Fruit fly (Drosophila melanogaster) S2 (cell line): ENCODE data around the gene CG7214.

Source experiments
- CG8478 ChIP-seq: fragments of >200 bp; optimal IDR thresholded peaks from 2 replicates; lab custom pipeline; 2018
- CTCF ChIP-seq, 2 experiments: fragments of >200 bp; optimal IDR thresholded peaks; 2 replicates each; lab custom pipeline; 2018

CG7214 gene

dm6 chr2L:7744739-7745138 lies at the start of gene CG7214:
CG7214 (minus strand) TSS chr2L:7744839.
- no peak for TF ChIP-seq CG8478 (lab: Kevin White, UChicago)
- no peak for TF ChIP-seq CTCF (optimal IDR thresholded peaks at IDR 0.05; lab: Kevin White, UChicago)

- no peak for TF ChIP-seq CG8478 (lab: Kevin White, UChicago)
- no peak for TF ChIP-seq CTCF (optimal IDR thresholded peaks at IDR 0.05; lab: Kevin White, UChicago)
These were observed 46.7 kb upstream of the CG7214 start for dm6 chr2L:7791356-7791738.

- TF ChIP-seq CTCF (optimal IDR thresholded peaks at IDR 0.05; lab: Kevin White, UChicago), result no peak
- TF ChIP-seq CG8478 (lab: Kevin White, UChicago), result no peak
These were observed 46.1 kb upstream of the CG7214 start, which contains the start of gene CG7149 for dm6 chr2L:7790448-7791355. CG7149 (minus strand) TSS chr2L:7790557.

dm6 chr2L:7790081-7790447 lies 45.4 kb upstream of the CG7214 start:
- TF ChIP-seq CTCF (optimal IDR thresholded peaks at IDR 0.05; lab: Kevin White, UChicago) (no peak), CG8478 (lab: Kevin White, UChicago) (no peak)

dm6 chr2L:7788952-7789466 lies 44.4 kb upstream of the CG7214 start:
- TF ChIP-seq CTCF (optimal IDR thresholded peaks at IDR 0.05; lab: Kevin White, UChicago) (no peak), CG8478 (lab: Kevin White, UChicago) (no peak)

dm6 chr2L:7782788-7783401 lies 38.3 kb upstream of the CG7214 start, which contains the start of gene Brd7-9:
Brd7-9 (plus strand) TSS chr2L:7782865.
- TF ChIP-seq CG8478 (lab: Kevin White, UChicago), result no peak

dm6 chr2L:7781165-7781564 lies 36.5 kb upstream of the CG7214 start, which contains the start of gene CG7164:
CG7164 (plus strand) TSS chr2L:7781465.
- TF ChIP-seq CTCF (optimal IDR thresholded peaks at IDR 0.05; lab: Kevin White, UChicago), result no peak
- no peak for TF ChIP-seq CG8478 (lab: Kevin White, UChicago)

dm6 chr2L:7779785-7780184 lies 35.1 kb upstream of the CG7214 start, which contains the start of gene Uro:
Uro (plus strand) TSS chr2L:7780085.
- TF ChIP-seq CG8478 (lab: Kevin White, UChicago) (no peak), CTCF (optimal IDR thresholded peaks at IDR 0.05; lab: Kevin White, UChicago) (no peak)

dm6 chr2L:7777979-7778692 lies 33.5 kb upstream of the CG7214 start, which contains the start of gene CG7179:
CG7179 (minus strand) TSS chr2L:7778029.
- no peak for TF ChIP-seq CTCF (optimal IDR thresholded peaks at IDR 0.05; lab: Kevin White, UChicago)
- no peak for TF ChIP-seq CG8478 (lab: Kevin White, UChicago)

- TF ChIP-seq CG8478 (lab: Kevin White, UChicago) (no peak), CTCF (optimal IDR thresholded peaks at IDR 0.05; lab: Kevin White, UChicago) (no peak)
These were observed 30.6 kb upstream of the CG7214 start for dm6 chr2L:7775260-7775659.

- no peak for TF ChIP-seq CG8478 (lab: Kevin White, UChicago)
- no peak for TF ChIP-seq CTCF (optimal IDR thresholded peaks at IDR 0.05; lab: Kevin White, UChicago)
These were observed 27.3 kb upstream of the CG7214 start for dm6 chr2L:7771891-7772290.

- no peak for TF ChIP-seq CTCF (optimal IDR thresholded peaks at IDR 0.05; lab: Kevin White, UChicago)
- TF ChIP-seq CG8478 (lab: Kevin White, UChicago), result no peak
These were observed 22.7 kb upstream of the CG7214 start, which contains the start of gene CG7191 for dm6 chr2L:7767328-7767727. CG7191 (plus strand) TSS chr2L:7767628.

dm6 chr2L:7756835-7757234 lies 12.2 kb upstream of the CG7214 start:
- TF ChIP-seq CG8478 (lab: Kevin White, UChicago) (no peak), CTCF (optimal IDR thresholded peaks at IDR 0.05; lab: Kevin White, UChicago) (no peak)

- TF ChIP-seq CG8478 (lab: Kevin White, UChicago) (no peak), CTCF (optimal IDR thresholded peaks at IDR 0.05; lab: Kevin White, UChicago) (no peak)
These were observed 9.9 kb upstream of the CG7214 start for dm6 chr2L:7754539-7754938.
